Fruit fly (Drosophila melanogaster) whole organism, pupa: Measurements from ENCODE around the gene hid.

Experiments used
- CG10348 ChIP-seq: fragments of 200-800 bp; sonication (Bioruptor generic); IDR thresholded peaks from 2 replicates; pipeline ENCODE4 v1.3.6; 2022; ENCODE audit warnings: missing biosample characterization, missing genetic modification characterization
- CG12605 ChIP-seq: fragments of 200-800 bp; sonication (Bioruptor generic); IDR thresholded peaks from 2 replicates; pipeline ENCODE4 v1.3.6; 2022; ENCODE audit warnings: missing biosample characterization, missing genetic modification characterization
- CG13204 ChIP-seq: fragments of 200-800 bp; sonication (Bioruptor generic); optimal IDR thresholded peaks from 2 replicates; lab custom pipeline; 2018; ENCODE audit warnings: missing biosample characterization, mild to moderate bottlenecking, missing genetic modification characterization, moderate library complexity
- CG14655 ChIP-seq: fragments of 200-800 bp; sonication (Bioruptor generic); optimal IDR thresholded peaks from 3 replicates; lab custom pipeline; 2017; ENCODE audit warnings: mild to moderate bottlenecking, missing biosample characterization, missing genetic modification reagents, missing genetic modification characterization
- CG15710 ChIP-seq: fragments of 200-800 bp; sonication (Bioruptor generic); optimal IDR thresholded peaks from 2 replicates; lab custom pipeline; 2018; ENCODE audit warnings: missing biosample characterization, mild to moderate bottlenecking, missing genetic modification characterization, moderate library complexity
- CG17806 ChIP-seq: fragments of 200-800 bp; sonication (Bioruptor generic); optimal IDR thresholded peaks from 2 replicates; lab custom pipeline; 2018; ENCODE audit warnings: missing biosample characterization, mild to moderate bottlenecking, missing genetic modification characterization, moderate library complexity
- CG32121 ChIP-seq: fragments of 200-800 bp; sonication (Bioruptor generic); IDR thresholded peaks from 2 replicates; pipeline ENCODE4 v1.3.6; 2022; ENCODE audit warnings: missing biosample characterization, missing genetic modification characterization
- CG34367 ChIP-seq: fragments of 200-800 bp; sonication (Bioruptor generic); optimal IDR thresholded peaks from 2 replicates; lab custom pipeline; 2018; ENCODE audit warnings: missing biosample characterization, mild to moderate bottlenecking, missing genetic modification characterization
- CG4496 ChIP-seq: fragments of 200-800 bp; sonication (Bioruptor generic); IDR thresholded peaks from 3 replicates; pipeline ENCODE4 v1.3.6; 2022; ENCODE audit warnings: missing biosample characterization, missing genetic modification characterization
- CG8159 ChIP-seq: fragments of 200-800 bp; sonication (Bioruptor generic); optimal IDR thresholded peaks from 3 replicates; lab custom pipeline; 2018; ENCODE audit warnings: missing biosample characterization, mild to moderate bottlenecking, missing genetic modification characterization, moderate library complexity
- CG8301 ChIP-seq: fragments of 200-800 bp; sonication (Bioruptor generic); optimal IDR thresholded peaks from 2 replicates; lab custom pipeline; 2018; ENCODE audit warnings: missing biosample characterization, mild to moderate bottlenecking, missing genetic modification characterization
- CG9948 ChIP-seq: fragments of 200-800 bp; sonication (Bioruptor generic); optimal IDR thresholded peaks from 2 replicates; lab custom pipeline; 2018; ENCODE audit warnings: missing biosample characterization, mild to moderate bottlenecking, missing genetic modification characterization, moderate library complexity
- D1 ChIP-seq: fragments of 200-800 bp; sonication (Bioruptor generic); optimal IDR thresholded peaks from 2 replicates; lab custom pipeline; 2018; ENCODE audit warnings: missing biosample characterization, mild to moderate bottlenecking, missing genetic modification characterization, moderate library complexity
- EcR ChIP-seq: fragments of 200-800 bp; sonication (Bioruptor generic); optimal IDR thresholded peaks from 3 replicates; lab custom pipeline; 2019; ENCODE audit warnings: missing biosample characterization, missing genetic modification characterization, mild to moderate bottlenecking, moderate library complexity, missing genetic modification reagents
- Ets98B ChIP-seq: fragments of 200-800 bp; sonication (Bioruptor generic); IDR thresholded peaks from 2 replicates; pipeline ENCODE4 v1.3.6; 2022; ENCODE audit warnings: missing biosample characterization, missing genetic modification characterization
- Pif1A ChIP-seq: fragments of 200-800 bp; sonication (Bioruptor generic); optimal IDR thresholded peaks from 3 replicates; lab custom pipeline; 2016; ENCODE audit warnings: missing biosample characterization, missing genetic modification characterization
- Pif1B ChIP-seq: fragments of 200-800 bp; sonication (Bioruptor generic); optimal IDR thresholded peaks from 3 replicates; lab custom pipeline; 2016; ENCODE audit warnings: missing biosample characterization, missing genetic modification characterization
- Snoo ChIP-seq: fragments of 200-800 bp; sonication (Bioruptor generic); optimal IDR thresholded peaks from 3 replicates; lab custom pipeline; 2017; ENCODE audit warnings: missing biosample characterization, mild to moderate bottlenecking, missing genetic modification characterization, inconsistent platforms
- fd96Ca ChIP-seq: fragments of 200-800 bp; sonication (Bioruptor generic); IDR thresholded peaks from 3 replicates; pipeline ENCODE4 v1.3.6; 2022; ENCODE audit warnings: missing biosample characterization, missing genetic modification characterization
- gl ChIP-seq: fragments of 200-800 bp; sonication (Bioruptor generic); optimal IDR thresholded peaks from 2 replicates; lab custom pipeline; 2018; ENCODE audit warnings: missing biosample characterization, mild to moderate bottlenecking, missing genetic modification characterization
- rn ChIP-seq: fragments of 200-800 bp; sonication (Bioruptor generic); IDR thresholded peaks from 2 replicates; pipeline ENCODE4 v1.3.6; 2022; ENCODE audit warnings: missing biosample characterization, missing genetic modification characterization

Gene hid

dm6 chr3L:18194998-18195604, 9.7 kb upstream of the hid start:
- TF ChIP-seq CG8159 = peak; percentile 84
- no peak for TF ChIP-seq D1
- peak; percentile 85 for TF ChIP-seq Pif1B (GFP tag; lab: Kevin White, UChicago)
- peak; percentile 80 for TF ChIP-seq EcR (GFP tag; lab: Kevin White, UChicago)
- TF ChIP-seq Pif1A = peak; percentile 66
- TF ChIP-seq CG8301 (tag; lab: Kevin White, UChicago) = peak; percentile 66
- peak; percentile 92 for TF ChIP-seq CG13204 (GFP tag; lab: Kevin White, UChicago)
- TF ChIP-seq fd96Ca (GFP tag; lab: Robert Waterston, UW) = peak; percentile 79
- peak; percentile 92 for TF ChIP-seq CG34367
- TF ChIP-seq CG32121 (GFP tag; lab: Robert Waterston, UW) = no peak
- no peak for TF ChIP-seq CG10348 (GFP tag; lab: Robert Waterston, UW)
- TF ChIP-seq CG9948 = peak; percentile 86
- peak; percentile 83 for TF ChIP-seq CG4496 (GFP tag; lab: Robert Waterston, UW)
- TF ChIP-seq Snoo (tag; lab: Kevin White, UChicago) = peak; percentile 96
- TF ChIP-seq rn = peak; percentile 52
- TF ChIP-seq CG17806 (tag; lab: Kevin White, UChicago) = peak; percentile 92
- TF ChIP-seq CG14655 (GFP tag; lab: Kevin White, UChicago) = peak; percentile 82
- peak; percentile 63 for TF ChIP-seq Ets98B (GFP tag; lab: Robert Waterston, UW)
- peak; percentile 81 for TF ChIP-seq gl (tag; lab: Kevin White, UChicago)
- peak; percentile 70 for TF ChIP-seq CG12605 (GFP tag; lab: Robert Waterston, UW)
- peak; percentile 93 for TF ChIP-seq CG15710 (tag; lab: Kevin White, UChicago)

dm6 chr3L:18194323-18194996, 9.0 kb upstream of the hid start:
- TF ChIP-seq CG15710 (tag; lab: Kevin White, UChicago) = peak; percentile 84
- peak; percentile 40 for TF ChIP-seq D1
- peak; percentile 87 for TF ChIP-seq CG17806 (tag; lab: Kevin White, UChicago)
- TF ChIP-seq Snoo (tag; lab: Kevin White, UChicago) = peak; percentile 91
- peak; percentile 75 for TF ChIP-seq CG34367
- peak; percentile 66 for TF ChIP-seq Pif1A
- no peak for TF ChIP-seq fd96Ca (GFP tag; lab: Robert Waterston, UW)
- TF ChIP-seq EcR (GFP tag; lab: Kevin White, UChicago) = no peak
- TF ChIP-seq gl (tag; lab: Kevin White, UChicago) = peak; percentile 23
- TF ChIP-seq CG14655 (GFP tag; lab: Kevin White, UChicago) = peak; percentile 77
- no peak for TF ChIP-seq CG13204 (GFP tag; lab: Kevin White, UChicago)
- TF ChIP-seq Pif1B (GFP tag; lab: Kevin White, UChicago) = peak; percentile 67
- no peak for TF ChIP-seq CG4496 (GFP tag; lab: Robert Waterston, UW)
- peak; percentile 89 for TF ChIP-seq CG8159
- TF ChIP-seq Ets98B (GFP tag; lab: Robert Waterston, UW) = no peak
- peak; percentile 38 for TF ChIP-seq CG8301 (tag; lab: Kevin White, UChicago)
- TF ChIP-seq CG32121 (GFP tag; lab: Robert Waterston, UW) = no peak
- peak; percentile 86 for TF ChIP-seq CG9948
- no peak for TF ChIP-seq CG12605 (GFP tag; lab: Robert Waterston, UW)
- no peak for TF ChIP-seq CG10348 (GFP tag; lab: Robert Waterston, UW)
- no peak for TF ChIP-seq rn

dm6 chr3L:18193642-18194041, 8.2 kb upstream of the hid start:
- TF ChIP-seq CG14655 (GFP tag; lab: Kevin White, UChicago) (no peak), CG15710 (tag; lab: Kevin White, UChicago) (peak; percentile 25), CG17806 (tag; lab: Kevin White, UChicago) (peak; percentile 25), CG8301 (tag; lab: Kevin White, UChicago) (no peak), CG8159 (peak; percentile 65), CG9948 (peak; percentile 30), CG34367 (no peak), Ets98B (GFP tag; lab: Robert Waterston, UW) (no peak), D1 (no peak)

- peak; percentile 40 for TF ChIP-seq gl (tag; lab: Kevin White, UChicago)
- TF ChIP-seq CG14655 (GFP tag; lab: Kevin White, UChicago) = peak; percentile 76
- TF ChIP-seq Pif1A = peak; percentile 45
- TF ChIP-seq CG12605 (GFP tag; lab: Robert Waterston, UW) = no peak
- TF ChIP-seq Ets98B (GFP tag; lab: Robert Waterston, UW) = no peak
- TF ChIP-seq CG9948 = peak; percentile 95
- TF ChIP-seq CG4496 (GFP tag; lab: Robert Waterston, UW) = peak; percentile 20; the same call in 1 of the 3 replicates
- TF ChIP-seq fd96Ca (GFP tag; lab: Robert Waterston, UW) = no peak
- peak; percentile 45 for TF ChIP-seq CG8301 (tag; lab: Kevin White, UChicago)
- TF ChIP-seq CG32121 (GFP tag; lab: Robert Waterston, UW) = no peak
- no peak for TF ChIP-seq CG10348 (GFP tag; lab: Robert Waterston, UW)
- no peak for TF ChIP-seq rn
- peak; percentile 97 for TF ChIP-seq CG8159
- TF ChIP-seq Pif1B (GFP tag; lab: Kevin White, UChicago) = peak; percentile 76
- TF ChIP-seq CG17806 (tag; lab: Kevin White, UChicago) = peak; percentile 94
- TF ChIP-seq CG34367 = peak; percentile 88
- peak; percentile 70 for TF ChIP-seq EcR (GFP tag; lab: Kevin White, UChicago)
- peak; percentile 77 for TF ChIP-seq CG13204 (GFP tag; lab: Kevin White, UChicago)
- TF ChIP-seq Snoo (tag; lab: Kevin White, UChicago) = peak; percentile 94
- TF ChIP-seq CG15710 (tag; lab: Kevin White, UChicago) = peak; percentile 95
- TF ChIP-seq D1 = peak; percentile 96
These were observed 7.5 kb upstream of the hid start for dm6 chr3L:18192858-18193478.
